Fruit fly (Drosophila melanogaster): ENCODE data around the gene RhoGAP71E.

The RhoGAP71E gene

DNA sequence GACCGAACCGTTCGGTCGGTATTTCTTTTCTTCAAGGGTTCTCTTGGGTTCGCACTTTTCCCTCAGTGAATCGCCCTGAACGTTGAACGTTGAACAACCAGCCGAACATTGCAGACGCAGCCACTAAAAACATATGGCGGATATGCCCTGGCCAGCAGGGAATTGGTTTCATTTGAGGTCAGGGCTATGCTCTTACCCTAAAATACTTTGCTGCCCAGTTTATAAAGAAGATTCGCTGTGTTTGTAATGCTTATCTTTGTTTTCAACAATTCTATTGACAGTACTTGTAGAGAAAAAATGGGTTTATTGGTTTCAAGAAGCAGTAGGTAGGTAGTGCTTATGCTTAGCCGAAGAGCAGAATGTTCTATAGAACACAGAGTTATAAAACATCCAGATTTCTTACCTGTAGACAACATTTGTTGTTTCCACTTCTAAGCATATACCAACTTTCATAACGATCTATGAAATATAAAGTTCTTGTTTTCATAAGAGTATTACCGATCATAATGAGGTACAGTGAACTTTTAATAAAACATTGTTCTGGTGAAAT, 6.6 kb downstream of the RhoGAP71E start (continued):
- no peak for TF ChIP-seq CG12659 (GFP tag; optimal IDR thresholded peaks at IDR 0.05)
- no peak for TF ChIP-seq Ada2b (GFP tag; IDR thresholded peaks at IDR 0.05)
- TF ChIP-seq Oli (tag; optimal IDR thresholded peaks at IDR 0.05), result peak; percentile 30
- TF ChIP-seq MESR4 (GFP tag; optimal IDR thresholded peaks at IDR 0.05), result no peak
- peak; percentile 6 for TF ChIP-seq CG2678 (tag; optimal IDR thresholded peaks at IDR 0.05)
- no peak for TF ChIP-seq kni (GFP tag; optimal IDR thresholded peaks at IDR 0.05)
- no peak for TF ChIP-seq Sox100B (GFP tag; optimal IDR thresholded peaks at IDR 0.05)
- TF ChIP-seq sim (GFP tag; IDR thresholded peaks at IDR 0.05), result no peak
- no peak for TF ChIP-seq CG17385 (GFP tag; optimal IDR thresholded peaks at IDR 0.05)
- TF ChIP-seq twi (tag; optimal IDR thresholded peaks at IDR 0.05), result peak; percentile 23
- no peak for TF ChIP-seq ssp (GFP tag; IDR thresholded peaks at IDR 0.05)
- no peak for TF ChIP-seq wor (GFP tag; IDR thresholded peaks at IDR 0.05)
- TF ChIP-seq CG7357 (GFP tag; IDR thresholded peaks at IDR 0.05), result no peak
- TF ChIP-seq ATbp (GFP tag; optimal IDR thresholded peaks at IDR 0.05), result no peak
- TF ChIP-seq pnt (GFP tag; optimal IDR thresholded peaks at IDR 0.05), result no peak
- TF ChIP-seq so (GFP tag; IDR thresholded peaks at IDR 0.05), result 0 out of 3 replicates have a peak, but pooled peaks have one; percentile 26
- no peak for TF ChIP-seq unc-4 (GFP tag; IDR thresholded peaks at IDR 0.05; ENCODE audit: partially characterized antibody)
- no peak for TF ChIP-seq maf-S (GFP tag; optimal IDR thresholded peaks at IDR 0.05)
- TF ChIP-seq bsh (GFP tag; optimal IDR thresholded peaks at IDR 0.05), result peak in 1 of 2 experiments; percentile 29
- TF ChIP-seq lilli (GFP tag; optimal IDR thresholded peaks at IDR 0.05), result no peak
- TF ChIP-seq CG2129 (GFP tag; IDR thresholded peaks at IDR 0.05; ENCODE audit: partially characterized antibody), result no peak
- peak; percentile 24 for TF ChIP-seq lmd (GFP tag; IDR thresholded peaks at IDR 0.05)
- no peak for TF ChIP-seq CG9437 (GFP tag; optimal IDR thresholded peaks at IDR 0.05)
- TF ChIP-seq onecut (GFP tag; IDR thresholded peaks at IDR 0.05), result no peak
- TF ChIP-seq kay (GFP tag; optimal IDR thresholded peaks at IDR 0.05), result peak; percentile 8
- TF ChIP-seq Med (GFP tag), result peak; percentile 78
- TF ChIP-seq CG16863 (GFP tag; optimal IDR thresholded peaks at IDR 0.05), result peak; percentile 15
- no peak for TF ChIP-seq fd102C (GFP tag; optimal IDR thresholded peaks at IDR 0.05)
- no peak for TF ChIP-seq ab (GFP tag; optimal IDR thresholded peaks at IDR 0.05)
- no peak for TF ChIP-seq toy (GFP tag; IDR thresholded peaks at IDR 0.05)
- no peak for TF ChIP-seq slbo (GFP tag; IDR thresholded peaks at IDR 0.05)
- no peak for TF ChIP-seq CG14860 (GFP tag; IDR thresholded peaks at IDR 0.05; ENCODE audit: partially characterized antibody)
- peak; percentile 52 for TF ChIP-seq D19A (tag; optimal IDR thresholded peaks at IDR 0.05)
- TF ChIP-seq CG15479 (GFP tag; optimal IDR thresholded peaks at IDR 0.05), result peak; percentile 63
- TF ChIP-seq hkb (optimal IDR thresholded peaks at IDR 0.05), result no peak
- 0 out of 2 replicates have a peak, but pooled peaks have one; percentile 10 for TF ChIP-seq hkb (GFP tag; IDR thresholded peaks at IDR 0.05)
- peak; percentile 22 for TF ChIP-seq CG18262 (tag; optimal IDR thresholded peaks at IDR 0.05)
- TF ChIP-seq ranshi (GFP tag; IDR thresholded peaks at IDR 0.05), result peak; percentile 44; the same call in 1 of the 2 replicates
- 0 out of 2 replicates have a peak, but pooled peaks have one; percentile 13 for TF ChIP-seq CG6689 (GFP tag; IDR thresholded peaks at IDR 0.05)
- peak; percentile 23 for TF ChIP-seq grau (tag; optimal IDR thresholded peaks at IDR 0.05)

DNA sequence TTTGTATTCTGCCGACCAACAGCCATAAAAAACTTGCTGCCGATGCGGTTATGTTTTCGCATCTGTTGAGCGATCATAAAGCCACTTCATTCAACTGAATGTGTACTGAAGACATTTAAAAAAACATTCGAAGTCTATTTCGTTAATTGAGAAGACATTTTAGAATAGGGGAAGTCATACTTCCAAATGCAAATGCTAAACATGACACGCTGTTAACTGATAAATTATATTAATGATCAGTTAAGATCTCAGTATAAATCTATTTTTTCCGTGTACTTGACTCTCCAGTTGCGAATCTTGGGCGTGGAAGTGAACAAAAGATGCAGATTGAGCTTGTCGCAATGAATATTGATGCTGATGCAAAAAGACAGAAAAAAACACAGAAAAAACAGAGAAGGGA, 7.3 kb downstream of the RhoGAP71E start:
- TF ChIP-seq CG15479 (GFP tag; optimal IDR thresholded peaks at IDR 0.05), result peak; percentile 19
- no peak for TF ChIP-seq pan (optimal IDR thresholded peaks at IDR 0.05)
- peak in 1 of 2 experiments; percentile 4 for TF ChIP-seq pan (GFP tag; optimal IDR thresholded peaks at IDR 0.05 in 1 of 2, IDR thresholded peaks at IDR 0.05 in 1 of 2)
- TF ChIP-seq CG8089 (GFP tag; optimal IDR thresholded peaks at IDR 0.05), result no peak
- no peak for TF ChIP-seq gro (GFP tag; optimal IDR thresholded peaks at IDR 0.05)

Measured in whole organism, embryonic.